Fruit fly (Drosophila melanogaster) Kc167 (cell line): ENCODE data around the gene CG3348.

Source experiments
- Myc ChIP-seq: fragments of >200 bp; optimal IDR thresholded peaks from 2 replicates; lab custom pipeline; 2017; ENCODE audit warnings: missing external identifiers
- Sin3A ChIP-seq: fragments of >200 bp; optimal IDR thresholded peaks from 2 replicates; lab custom pipeline; 2018; ENCODE audit warnings: missing external identifiers
- h ChIP-seq: fragments of >200 bp; optimal IDR thresholded peaks from 3 replicates; lab custom pipeline; 2018; ENCODE audit warnings: missing external identifiers
- insv ChIP-seq: fragments of >200 bp; optimal IDR thresholded peaks from 3 replicates; lab custom pipeline; 2018; ENCODE audit warnings: missing external identifiers
- psq ChIP-seq: fragments of >200 bp; optimal IDR thresholded peaks from 2 replicates; lab custom pipeline; 2017; ENCODE audit warnings: missing external identifiers
- ttk ChIP-seq: sonication (Bioruptor generic); optimal IDR thresholded peaks from 2 replicates; lab custom pipeline; 2017; ENCODE audit warnings: missing external identifiers

CG3348 gene

dm6 chr3R:27253136-27253920 lies 38.7 kb downstream of the CG3348 start, which contains the start of gene pll:
pll (minus strand) TSS chr3R:27253182.
- TF ChIP-seq Myc (lab: Kevin White, UChicago) (no peak), Sin3A (no peak), h (lab: Kevin White, UChicago) (no peak), ttk (no peak), psq (lab: Kevin White, UChicago) (no peak), insv (lab: Kevin White, UChicago) (no peak)

- no peak for TF ChIP-seq psq (lab: Kevin White, UChicago)
- TF ChIP-seq insv (lab: Kevin White, UChicago): no peak
- TF ChIP-seq Sin3A: no peak
- no peak for TF ChIP-seq Myc (lab: Kevin White, UChicago)
- no peak for TF ChIP-seq ttk
- no peak for TF ChIP-seq h (lab: Kevin White, UChicago)
Measured at dm6 chr3R:27250907-27251306, 41.1 kb downstream of the CG3348 start, which contains the start of the genes TTLL6B and TfIIA-L. TTLL6B (minus strand) TSS chr3R:27251007. TfIIA-L (plus strand) TSS chr3R:27251112.

dm6 chr3R:27247892-27248291 lies 44.1 kb downstream of the CG3348 start, which contains the start of gene CG5984:
CG5984 (minus strand) TSS chr3R:27247992.
- TF ChIP-seq Sin3A: no peak
- TF ChIP-seq psq (lab: Kevin White, UChicago): no peak
- TF ChIP-seq ttk: no peak
- TF ChIP-seq Myc (lab: Kevin White, UChicago): no peak
- TF ChIP-seq h (lab: Kevin White, UChicago): no peak
- TF ChIP-seq insv (lab: Kevin White, UChicago): no peak

dm6 chr3R:27246264-27246663 lies 45.7 kb downstream of the CG3348 start:
- TF ChIP-seq Sin3A: no peak
- no peak for TF ChIP-seq insv (lab: Kevin White, UChicago)
- no peak for TF ChIP-seq h (lab: Kevin White, UChicago)
- no peak for TF ChIP-seq psq (lab: Kevin White, UChicago)

dm6 chr3R:27245401-27245757 lies 46.6 kb downstream of the CG3348 start:
- TF ChIP-seq h (lab: Kevin White, UChicago) (no peak), psq (lab: Kevin White, UChicago) (no peak), Myc (lab: Kevin White, UChicago) (no peak)

- TF ChIP-seq insv (lab: Kevin White, UChicago) (no peak), h (lab: Kevin White, UChicago) (no peak), ttk (no peak), Myc (lab: Kevin White, UChicago) (no peak), psq (lab: Kevin White, UChicago) (no peak), Sin3A (no peak)
Measured at dm6 chr3R:27244742-27245400, 47.1 kb downstream of the CG3348 start, which contains the start of gene CG18766. CG18766 (minus strand) TSS chr3R:27245249.

- TF ChIP-seq Myc (lab: Kevin White, UChicago) (no peak), insv (lab: Kevin White, UChicago) (no peak), Sin3A (no peak), h (lab: Kevin White, UChicago) (no peak), psq (lab: Kevin White, UChicago) (no peak), ttk (no peak)
Measured at dm6 chr3R:27244412-27244741, 47.6 kb downstream of the CG3348 start.
